Worm (Caenorhabditis elegans) whole organism, mixed stage, embryonic: ENCODE results near the gene srw-99.

Experiments
- M03D4.4 ChIP-seq: sonication (generic microtip); optimal IDR thresholded peaks from 2 replicates; lab custom pipeline; 2017; ENCODE audit warnings: mild to moderate bottlenecking, missing genetic modification characterization, missing compliant biosample characterization
- bed-3 ChIP-seq: fragments of 200-800 bp; sonication (Bioruptor generic); optimal IDR thresholded peaks from 3 replicates; lab custom pipeline; 2018; ENCODE audit warnings: mild to moderate bottlenecking, missing genetic modification characterization, moderate library complexity, missing compliant biosample characterization
- blmp-1 ChIP-seq: fragments of 150-350 bp; optimal IDR thresholded peaks from 2 replicates; lab custom pipeline; 2014; ENCODE audit warnings: missing biosample characterization, missing genetic modification characterization
- ceh-39 ChIP-seq: fragments of 150-350 bp; optimal IDR thresholded peaks from 2 replicates; lab custom pipeline; 2014; ENCODE audit warnings: missing biosample characterization, missing genetic modification characterization
- ceh-43 ChIP-seq: fragments of 200-800 bp; sonication (Bioruptor generic); optimal IDR thresholded peaks from 2 replicates; lab custom pipeline; 2018; ENCODE audit warnings: mild to moderate bottlenecking, missing genetic modification characterization, moderate library complexity, missing compliant biosample characterization
- ceh-83 ChIP-seq: fragments of 200-800 bp; sonication (Bioruptor generic); optimal IDR thresholded peaks from 2 replicates; lab custom pipeline; 2018; ENCODE audit warnings: mild to moderate bottlenecking, missing genetic modification characterization, missing compliant biosample characterization
- ces-1 ChIP-seq: fragments of 150-350 bp; optimal IDR thresholded peaks from 2 replicates; lab custom pipeline; 2014; ENCODE audit warnings: missing biosample characterization, missing genetic modification reagents, missing genetic modification characterization
- cnd-1 ChIP-seq: fragments of 200-800 bp; sonication (Bioruptor generic); optimal IDR thresholded peaks from 2 replicates; lab custom pipeline; 2018; ENCODE audit warnings: mild to moderate bottlenecking, missing genetic modification characterization, missing compliant biosample characterization
- drap-1 ChIP-seq: fragments of 200-800 bp; sonication (Bioruptor generic); optimal IDR thresholded peaks from 3 replicates; lab custom pipeline; 2018; ENCODE audit warnings: mild to moderate bottlenecking, missing genetic modification characterization, missing compliant biosample characterization
- elt-1 ChIP-seq: sonication (generic microtip); optimal IDR thresholded peaks from 2 replicates; lab custom pipeline; 2017; ENCODE audit warnings: missing genetic modification characterization, mild to moderate bottlenecking, missing compliant biosample characterization, antibody characterized with exemption, moderate library complexity, borderline replicate concordance; ENCODE audit not compliant: insufficient read depth
- elt-3 ChIP-seq: fragments of 150-350 bp; optimal IDR thresholded peaks from 2 replicates; lab custom pipeline; 2014; ENCODE audit warnings: missing biosample characterization, missing genetic modification characterization
- flh-1 ChIP-seq: fragments of 200-800 bp; sonication (Bioruptor generic); optimal IDR thresholded peaks from 2 replicates; lab custom pipeline; 2018; ENCODE audit warnings: mild to moderate bottlenecking, missing genetic modification characterization, moderate library complexity, missing compliant biosample characterization
- ham-2 ChIP-seq: fragments of 200-800 bp; sonication (Bioruptor generic); optimal IDR thresholded peaks from 2 replicates; lab custom pipeline; 2018; ENCODE audit warnings: mild to moderate bottlenecking, missing genetic modification characterization, missing compliant biosample characterization
- hlh-1 ChIP-seq: fragments of 150-350 bp; optimal IDR thresholded peaks from 2 replicates; lab custom pipeline; 2014; ENCODE audit warnings: missing biosample characterization, missing genetic modification reagents, missing genetic modification characterization
- lin-13 ChIP-seq: fragments of 150-350 bp; optimal IDR thresholded peaks from 2 replicates; lab custom pipeline; 2014; ENCODE audit warnings: missing biosample characterization, missing genetic modification characterization
- lin-32 ChIP-seq: fragments of 200-800 bp; sonication (Bioruptor generic); optimal IDR thresholded peaks from 2 replicates; lab custom pipeline; 2018; ENCODE audit warnings: mild to moderate bottlenecking, missing genetic modification characterization, missing compliant biosample characterization
- lsy-2 ChIP-seq: fragments of 150-350 bp; optimal IDR thresholded peaks from 2 replicates; lab custom pipeline; 2014; ENCODE audit warnings: missing biosample characterization, missing genetic modification characterization
- mab-5 ChIP-seq: fragments of 150-350 bp; optimal IDR thresholded peaks from 2 replicates; lab custom pipeline; 2014; ENCODE audit warnings: missing biosample characterization, missing genetic modification characterization
- mep-1 ChIP-seq: fragments of 150-350 bp; optimal IDR thresholded peaks from 2 replicates; lab custom pipeline; 2017; ENCODE audit warnings: missing biosample characterization, missing genetic modification reagents, missing genetic modification characterization, inconsistent platforms
- mls-2 ChIP-seq: sonication (generic microtip); optimal IDR thresholded peaks from 2 replicates; lab custom pipeline; 2016; ENCODE audit warnings: mild to moderate bottlenecking, missing genetic modification characterization, moderate library complexity, missing compliant biosample characterization
- nhr-2 ChIP-seq: fragments of 150-350 bp; optimal IDR thresholded peaks from 2 replicates; lab custom pipeline; 2014; ENCODE audit warnings: missing biosample characterization, missing genetic modification characterization
- nhr-237 ChIP-seq: fragments of 150-350 bp; optimal IDR thresholded peaks from 2 replicates; lab custom pipeline; 2014; ENCODE audit warnings: missing biosample characterization, missing genetic modification characterization
- nhr-28 ChIP-seq: fragments of 150-350 bp; optimal IDR thresholded peaks from 2 replicates; lab custom pipeline; 2014; ENCODE audit warnings: missing biosample characterization, missing genetic modification characterization
- nhr-76 ChIP-seq: sonication (generic microtip); optimal IDR thresholded peaks from 2 replicates; lab custom pipeline; 2017; ENCODE audit warnings: missing biosample characterization, missing genetic modification characterization
- sem-2 ChIP-seq: fragments of 200-800 bp; sonication (Bioruptor generic); optimal IDR thresholded peaks from 2 replicates; lab custom pipeline; 2018; ENCODE audit warnings: mild to moderate bottlenecking, missing genetic modification characterization, missing compliant biosample characterization
- snpc-4 ChIP-seq: fragments of 150-350 bp; optimal IDR thresholded peaks from 2 replicates; lab custom pipeline; 2014; ENCODE audit warnings: missing biosample characterization, missing genetic modification characterization
- sptf-1 ChIP-seq: sonication (generic microtip); optimal IDR thresholded peaks from 2 replicates; lab custom pipeline; 2017; ENCODE audit warnings: mild to moderate bottlenecking, missing genetic modification characterization, moderate library complexity, missing compliant biosample characterization
- tbx-8 ChIP-seq: fragments of 200-800 bp; sonication (Bioruptor generic); optimal IDR thresholded peaks from 2 replicates; lab custom pipeline; 2018; ENCODE audit warnings: mild to moderate bottlenecking, missing genetic modification characterization, moderate library complexity, missing compliant biosample characterization
- unc-120 ChIP-seq: sonication (generic microtip); optimal IDR thresholded peaks from 2 replicates; lab custom pipeline; 2017; ENCODE audit warnings: missing genetic modification characterization, missing compliant biosample characterization; ENCODE audit not compliant: poor library complexity, severe bottlenecking
- unc-39 ChIP-seq: fragments of 150-350 bp; optimal IDR thresholded peaks from 2 replicates; lab custom pipeline; 2014; ENCODE audit warnings: missing biosample characterization, missing genetic modification characterization
- unc-62 ChIP-seq: fragments of 150-350 bp; optimal IDR thresholded peaks from 2 replicates; lab custom pipeline; 2014; ENCODE audit warnings: missing biosample characterization, missing genetic modification reagents, missing genetic modification characterization
- zip-8 ChIP-seq: fragments of 150-350 bp; optimal IDR thresholded peaks from 2 replicates; lab custom pipeline; 2014; ENCODE audit warnings: missing biosample characterization, missing genetic modification characterization
- ztf-11 ChIP-seq: fragments of 150-350 bp; optimal IDR thresholded peaks from 2 replicates; lab custom pipeline; 2014; ENCODE audit warnings: missing biosample characterization, missing genetic modification characterization

srw-99 gene

DNA sequence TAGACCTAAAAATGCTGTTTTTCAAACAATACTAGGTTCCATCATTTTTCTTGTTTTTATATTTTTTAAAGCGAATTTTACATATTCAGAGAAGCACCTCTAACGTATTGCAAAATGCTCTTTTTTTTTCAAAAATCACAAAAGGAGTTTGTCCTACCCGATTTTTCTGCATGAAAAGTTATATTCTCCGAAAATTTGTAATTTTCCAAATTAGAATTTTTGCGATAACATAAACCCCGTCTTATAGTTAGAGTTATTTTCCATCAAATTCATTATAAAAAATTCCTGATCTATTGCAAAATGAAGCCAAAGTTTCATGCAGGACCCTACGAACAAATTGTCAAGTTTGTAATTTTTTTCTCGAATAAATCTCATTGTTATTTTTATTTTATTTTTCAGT lies at the start of gene srw-99:
srw-99 (plus strand) TSS at position 301 of the 400 bp plus-strand sequence.
- no peak for TF ChIP-seq ceh-43 (GFP tag; lab: Kevin White, UChicago)
- TF ChIP-seq ham-2 (GFP tag; lab: Kevin White, UChicago): no peak

DNA sequence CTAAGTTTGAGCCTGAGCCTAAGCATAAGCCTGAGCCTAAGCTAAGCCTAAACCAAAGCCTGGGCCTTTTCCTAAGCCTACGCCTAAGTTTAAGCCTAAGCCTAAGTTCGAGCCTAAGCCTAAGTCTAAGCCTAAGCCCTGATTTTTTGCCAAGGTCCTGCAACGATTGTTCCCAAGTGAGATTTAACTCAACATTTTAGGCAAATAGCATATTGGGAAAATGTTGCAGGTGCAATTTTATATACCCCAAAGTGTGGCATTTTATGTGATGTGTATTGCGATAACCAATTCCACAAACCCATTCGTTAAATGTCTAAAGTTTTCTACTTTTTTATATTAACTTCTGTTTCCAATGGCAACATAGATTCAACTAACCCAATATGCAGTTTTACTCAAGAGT lies 46.3 kb upstream of the srw-99 start, which contains the start of gene irld-40:
irld-40 (plus strand) TSS at position 301 of the 400 bp plus-strand sequence.
- no peak for TF ChIP-seq elt-3 (tag; lab: Kevin White, UChicago)
- no peak for TF ChIP-seq blmp-1
- no peak for TF ChIP-seq nhr-2 (tag; lab: Kevin White, UChicago)
- TF ChIP-seq nhr-76 (tag; lab: Kevin White, UChicago): no peak
- no peak for TF ChIP-seq flh-1
- TF ChIP-seq drap-1 (GFP tag; lab: Kevin White, UChicago): no peak
- TF ChIP-seq tbx-8 (GFP tag; lab: Kevin White, UChicago): no peak
- no peak for TF ChIP-seq ceh-39 (tag; lab: Kevin White, UChicago)
- no peak for TF ChIP-seq mab-5
- no peak for TF ChIP-seq lin-13 (tag; lab: Kevin White, UChicago)
- TF ChIP-seq mep-1 (tag; lab: Kevin White, UChicago): no peak
- no peak for TF ChIP-seq unc-120
- TF ChIP-seq snpc-4: no peak
- no peak for TF ChIP-seq unc-39 (tag; lab: Kevin White, UChicago)
- no peak for TF ChIP-seq sem-2 (GFP tag; lab: Kevin White, UChicago)
- no peak for TF ChIP-seq zip-8 (tag; lab: Kevin White, UChicago)

DNA sequence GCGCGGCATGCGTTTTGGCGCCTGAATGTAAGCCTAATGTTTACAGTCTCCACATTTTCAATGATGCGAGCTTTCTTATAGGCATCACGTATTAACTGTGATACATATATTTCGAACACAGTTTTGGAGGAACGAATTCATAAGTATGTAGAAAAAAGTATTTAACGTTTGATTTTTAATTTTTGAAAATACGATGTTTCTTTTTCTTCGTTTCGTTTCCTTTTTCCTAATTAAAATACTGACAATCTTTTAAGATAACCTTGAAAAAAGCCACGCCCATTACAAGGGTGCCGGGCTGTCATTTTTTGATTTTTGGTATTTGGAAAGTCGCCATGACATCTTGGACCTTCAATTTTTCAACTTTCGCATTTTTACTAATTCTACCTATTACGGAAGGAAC lies 43.6 kb upstream of the srw-99 start, which contains the start of gene K04F1.9:
K04F1.9 (plus strand) TSS at position 301 of the 400 bp plus-strand sequence.
- TF ChIP-seq lin-13 (tag; lab: Kevin White, UChicago) (no peak), ces-1 (no peak), unc-62 (GFP tag; lab: Kevin White, UChicago) (no peak), ceh-43 (GFP tag; lab: Kevin White, UChicago) (no peak), snpc-4 (no peak), hlh-1 (tag; lab: Kevin White, UChicago) (no peak), elt-3 (tag; lab: Kevin White, UChicago) (no peak), lin-32 (no peak), sptf-1 (tag; lab: Kevin White, UChicago) (no peak), blmp-1 (no peak), lsy-2 (tag; lab: Kevin White, UChicago) (no peak), cnd-1 (tag; lab: Kevin White, UChicago) (no peak), elt-1 (no peak), nhr-28 (tag; lab: Kevin White, UChicago) (no peak), unc-120 (no peak), ceh-83 (GFP tag; lab: Kevin White, UChicago) (no peak), unc-39 (tag; lab: Kevin White, UChicago) (no peak)
- TF ChIP-seq, all 35 proteins: peak for 0

DNA sequence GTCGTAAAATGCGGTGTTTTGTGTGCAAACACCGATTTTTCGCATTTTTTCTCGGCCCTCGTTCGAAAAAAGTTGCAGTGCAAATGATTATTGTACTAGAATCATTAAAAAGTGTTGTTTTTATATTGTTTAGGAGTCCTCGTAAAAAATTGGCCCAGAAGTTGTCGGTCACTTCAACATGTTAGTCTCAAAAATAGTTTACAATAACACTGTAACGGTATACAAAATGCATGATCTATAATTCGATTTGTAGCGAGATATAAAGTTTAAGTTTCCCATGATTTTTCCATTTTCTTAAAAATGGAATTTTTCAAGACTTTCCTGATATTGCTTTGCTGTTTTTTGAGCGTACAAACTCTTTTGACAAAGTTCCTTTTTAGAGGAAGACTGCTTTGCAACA lies 41.6 kb upstream of the srw-99 start, which contains the start of gene K04F1.8:
K04F1.8 (plus strand) TSS at position 301 of the 400 bp plus-strand sequence.
- TF ChIP-seq bed-3 (GFP tag; lab: Kevin White, UChicago): no peak
- no peak for TF ChIP-seq ceh-39 (tag; lab: Kevin White, UChicago)
- TF ChIP-seq M03D4.4 (tag; lab: Kevin White, UChicago): no peak
- TF ChIP-seq flh-1: no peak
- TF ChIP-seq, all 35 proteins: peak for 0

DNA sequence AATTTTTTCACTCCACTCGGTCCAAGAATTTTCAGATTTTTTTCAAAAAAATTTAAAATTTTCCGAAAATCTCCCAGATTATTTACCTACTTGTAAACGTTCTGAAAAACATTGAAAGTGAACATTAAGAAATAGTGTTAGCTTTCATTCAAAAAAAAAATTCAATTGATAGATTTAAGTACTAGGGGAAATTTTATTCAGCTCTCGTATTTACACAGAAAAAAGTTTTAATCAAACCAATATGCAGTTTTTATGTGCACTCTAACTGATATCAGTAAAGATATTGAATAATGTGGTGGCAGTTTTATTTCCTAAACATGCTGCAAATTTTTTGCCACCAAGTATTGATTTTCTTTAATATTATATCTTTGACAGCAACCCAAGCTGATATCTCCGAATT lies 40.3 kb upstream of the srw-99 start, which contains the start of gene irld-42:
irld-42 (plus strand) TSS at position 301 of the 400 bp plus-strand sequence.
- TF ChIP-seq nhr-237 (tag; lab: Kevin White, UChicago) (no peak), nhr-28 (tag; lab: Kevin White, UChicago) (no peak), ces-1 (no peak), ztf-11 (tag; lab: Kevin White, UChicago) (no peak), ceh-83 (GFP tag; lab: Kevin White, UChicago) (no peak), unc-62 (GFP tag; lab: Kevin White, UChicago) (no peak), blmp-1 (no peak), mls-2 (tag; lab: Kevin White, UChicago) (no peak), drap-1 (GFP tag; lab: Kevin White, UChicago) (no peak), sptf-1 (tag; lab: Kevin White, UChicago) (no peak), snpc-4 (no peak), flh-1 (no peak), unc-120 (no peak), elt-3 (tag; lab: Kevin White, UChicago) (no peak), ceh-43 (GFP tag; lab: Kevin White, UChicago) (no peak), zip-8 (tag; lab: Kevin White, UChicago) (no peak), cnd-1 (tag; lab: Kevin White, UChicago) (no peak), bed-3 (GFP tag; lab: Kevin White, UChicago) (no peak), hlh-1 (tag; lab: Kevin White, UChicago) (no peak)
